Fruit fly (Drosophila melanogaster) whole organism, embryonic: Measurements from ENCODE around the gene Gr98b.

Source experiments
- Adf1 ChIP-seq: fragments of 200-800 bp; sonication (Bioruptor generic); IDR thresholded peaks from 2 replicates; pipeline ENCODE4 v1.3.6; 2022; ENCODE audit warnings: missing biosample characterization, missing genetic modification characterization
- B-H2 ChIP-seq: fragments of 200-800 bp; sonication (Bioruptor generic); optimal IDR thresholded peaks from 2 replicates; lab custom pipeline; 2018; ENCODE audit warnings: missing biosample characterization, mild to moderate bottlenecking, missing genetic modification characterization
- CG10274 ChIP-seq: fragments of 200-800 bp; sonication (Bioruptor generic); optimal IDR thresholded peaks from 3 replicates; lab custom pipeline; 2017; ENCODE audit warnings: missing biosample characterization, mild to moderate bottlenecking, missing genetic modification characterization
- CG12219 ChIP-seq: fragments of 200-800 bp; sonication (Bioruptor generic); optimal IDR thresholded peaks from 3 replicates; lab custom pipeline; 2018; ENCODE audit warnings: missing biosample characterization, mild to moderate bottlenecking, missing genetic modification characterization
- CG1233 ChIP-seq: fragments of 200-800 bp; sonication (Bioruptor generic); optimal IDR thresholded peaks from 4 replicates; lab custom pipeline; 2018; ENCODE audit warnings: missing biosample characterization, mild to moderate bottlenecking, missing genetic modification characterization
- CG13123 ChIP-seq: fragments of 200-800 bp; sonication (Bioruptor generic); optimal IDR thresholded peaks from 2 replicates; lab custom pipeline; 2016; ENCODE audit warnings: missing biosample characterization, missing genetic modification characterization
- CG13624 ChIP-seq: fragments of 200-800 bp; sonication (Bioruptor generic); optimal IDR thresholded peaks from 2 replicates; lab custom pipeline; 2016; ENCODE audit warnings: missing biosample characterization, missing genetic modification characterization
- CG14667 ChIP-seq: fragments of 200-800 bp; sonication (Bioruptor generic); IDR thresholded peaks from 2 replicates; pipeline ENCODE4 v1.3.6; 2022; ENCODE audit warnings: missing biosample characterization, missing genetic modification characterization
- CG1603 ChIP-seq: fragments of 200-800 bp; sonication (Bioruptor generic); optimal IDR thresholded peaks from 2 replicates; lab custom pipeline; 2019; ENCODE audit warnings: missing biosample characterization, mild to moderate bottlenecking, missing genetic modification characterization, moderate library complexity
- CG18764 ChIP-seq: fragments of 200-800 bp; sonication (Bioruptor generic); optimal IDR thresholded peaks from 3 replicates; lab custom pipeline; 2016; ENCODE audit warnings: missing biosample characterization, missing genetic modification characterization
- CG31388 ChIP-seq: fragments of 200-800 bp; sonication (Bioruptor generic); optimal IDR thresholded peaks from 2 replicates; lab custom pipeline; 2016; ENCODE audit warnings: missing biosample characterization, missing genetic modification characterization
- CG34224 ChIP-seq: fragments of 200-800 bp; sonication (Bioruptor generic); IDR thresholded peaks from 3 replicates; pipeline ENCODE4 v1.3.6; 2022; ENCODE audit warnings: missing biosample characterization, missing genetic modification characterization; ENCODE audit not compliant: partially characterized antibody
- CG4328 ChIP-seq: fragments of 200-800 bp; sonication (Bioruptor generic); optimal IDR thresholded peaks from 3 replicates; lab custom pipeline; 2017; ENCODE audit warnings: missing biosample characterization, missing genetic modification reagents, missing genetic modification characterization
- CG4424 ChIP-seq: fragments of 200-800 bp; sonication (Bioruptor generic); optimal IDR thresholded peaks from 3 replicates; lab custom pipeline; 2016; ENCODE audit warnings: missing biosample characterization, missing genetic modification characterization
- CG8388 ChIP-seq: fragments of 200-800 bp; sonication (Bioruptor generic); optimal IDR thresholded peaks from 2 replicates; lab custom pipeline; 2019; ENCODE audit warnings: missing biosample characterization, mild to moderate bottlenecking, missing genetic modification characterization, moderate library complexity
- CrebB ChIP-seq: fragments of 200-800 bp; sonication (Bioruptor generic); optimal IDR thresholded peaks from 3 replicates; lab custom pipeline; 2018; ENCODE audit warnings: missing biosample characterization, mild to moderate bottlenecking, missing genetic modification characterization
- Ets65A ChIP-seq: fragments of 200-800 bp; sonication (Bioruptor generic); peaks from one replicate; lab custom pipeline; 2016; ENCODE audit warnings: missing biosample characterization, missing genetic modification characterization
- GATAe ChIP-seq: fragments of 200-800 bp; sonication (Bioruptor generic); conservative IDR thresholded peaks from 2 replicates; pipeline ENCODE4 v1.3.6; 2022; ENCODE audit warnings: missing biosample characterization, missing genetic modification characterization
- Hmr ChIP-seq: fragments of 200-800 bp; sonication (Bioruptor generic); optimal IDR thresholded peaks from 3 replicates; lab custom pipeline; 2017; ENCODE audit warnings: mild to moderate bottlenecking, missing biosample characterization, missing genetic modification reagents, missing genetic modification characterization
- Lhr ChIP-seq: fragments of 200-800 bp; sonication (Bioruptor generic); optimal IDR thresholded peaks from 3 replicates; lab custom pipeline; 2017; ENCODE audit warnings: mild to moderate bottlenecking, missing biosample characterization, missing genetic modification reagents, missing genetic modification characterization
- Lpt ChIP-seq: fragments of >200 bp; optimal IDR thresholded peaks from 2 replicates; lab custom pipeline; 2018; ENCODE audit warnings: missing biosample characterization, missing genetic modification characterization
- Med ChIP-seq: fragments of 200-800 bp; sonication (Bioruptor generic); peaks from one replicate; lab custom pipeline; 2016; ENCODE audit warnings: missing biosample characterization, missing genetic modification characterization, mild to moderate bottlenecking, inconsistent platforms, moderate library complexity
- NFAT ChIP-seq: fragments of 200-800 bp; sonication (Bioruptor generic); IDR thresholded peaks from 2 replicates; pipeline ENCODE4 v1.3.6; 2022; ENCODE audit warnings: missing biosample characterization, missing genetic modification characterization
- Oli ChIP-seq: fragments of 200-800 bp; sonication (Bioruptor generic); optimal IDR thresholded peaks from 2 replicates; lab custom pipeline; 2018; ENCODE audit warnings: missing biosample characterization, mild to moderate bottlenecking, missing genetic modification characterization, moderate library complexity
- Optix ChIP-seq: fragments of 200-800 bp; sonication (Bioruptor generic); IDR thresholded peaks from 3 replicates; pipeline ENCODE4 v1.3.6; 2022; ENCODE audit warnings: missing biosample characterization, missing genetic modification characterization
- Ptx1 ChIP-seq: fragments of 200-800 bp; sonication (Bioruptor generic); IDR thresholded peaks from 2 replicates; pipeline ENCODE4 v1.3.6; 2022; ENCODE audit warnings: missing biosample characterization, missing genetic modification characterization
- Rfx ChIP-seq: fragments of 200-800 bp; sonication (Bioruptor generic); IDR thresholded peaks from 2 replicates; pipeline ENCODE4 v1.3.6; 2022; ENCODE audit warnings: missing biosample characterization, missing genetic modification characterization
- Vsx1 ChIP-seq: fragments of 200-800 bp; sonication (Bioruptor generic); optimal IDR thresholded peaks from 2 replicates; lab custom pipeline; 2017; ENCODE audit warnings: missing biosample characterization, mild to moderate bottlenecking, missing genetic modification characterization, missing genetic modification reagents
- ac ChIP-seq: fragments of 200-800 bp; sonication (Bioruptor generic); optimal IDR thresholded peaks from 3 replicates; lab custom pipeline; 2017; ENCODE audit warnings: missing biosample characterization, mild to moderate bottlenecking, missing genetic modification characterization
- ap ChIP-seq: fragments of 200-800 bp; sonication (Bioruptor generic); IDR thresholded peaks from 2 replicates; pipeline ENCODE4 v1.3.6; 2022; ENCODE audit warnings: missing biosample characterization, missing genetic modification characterization
- chif ChIP-seq, 2 experiments: fragments of 200-800 bp; sonication (Bioruptor generic); optimal IDR thresholded peaks; 3 replicates each; lab custom pipeline; 2016; ENCODE audit warnings: missing biosample characterization in 2 of 2, missing genetic modification characterization in 2 of 2
- chinmo ChIP-seq: fragments of 200-800 bp; sonication (Bioruptor generic); IDR thresholded peaks from 4 replicates; pipeline ENCODE4 v1.3.6; 2022; ENCODE audit warnings: missing biosample characterization, missing genetic modification characterization; ENCODE audit not compliant: partially characterized antibody
- dati ChIP-seq: fragments of 200-800 bp; sonication (Bioruptor generic); IDR thresholded peaks from 2 replicates; pipeline ENCODE4 v1.3.6; 2022; ENCODE audit warnings: missing biosample characterization, missing genetic modification characterization
- dysf ChIP-seq: fragments of 200-800 bp; sonication (Bioruptor generic); IDR thresholded peaks from 3 replicates; pipeline ENCODE4 v1.3.6; 2022; ENCODE audit warnings: missing biosample characterization, missing genetic modification characterization
- gsb-n ChIP-seq: fragments of 200-800 bp; sonication (Bioruptor generic); optimal IDR thresholded peaks from 3 replicates; lab custom pipeline; 2018; ENCODE audit warnings: missing biosample characterization, mild to moderate bottlenecking, missing genetic modification characterization
- jigr1 ChIP-seq: fragments of 200-800 bp; sonication (Bioruptor generic); IDR thresholded peaks from 3 replicates; pipeline ENCODE4 v1.3.6; 2022; ENCODE audit warnings: missing biosample characterization, missing genetic modification characterization
- lab ChIP-seq: fragments of 200-800 bp; sonication (Bioruptor generic); optimal IDR thresholded peaks from 3 replicates; lab custom pipeline; 2017; ENCODE audit warnings: missing biosample characterization, missing genetic modification characterization, mild to moderate bottlenecking, moderate library complexity, missing genetic modification reagents
- lilli ChIP-seq: fragments of 200-800 bp; sonication (Bioruptor generic); optimal IDR thresholded peaks from 3 replicates; lab custom pipeline; 2016; ENCODE audit warnings: missing biosample characterization, missing genetic modification characterization
- salm ChIP-seq: fragments of 200-800 bp; sonication (Bioruptor generic); optimal IDR thresholded peaks from 2 replicates; lab custom pipeline; 2018; ENCODE audit warnings: missing biosample characterization, mild to moderate bottlenecking, missing genetic modification characterization
- shn ChIP-seq: fragments of 200-800 bp; sonication (Bioruptor generic); optimal IDR thresholded peaks from 3 replicates; lab custom pipeline; 2016; ENCODE audit warnings: missing biosample characterization, missing genetic modification characterization
- tio ChIP-seq: fragments of 200-800 bp; sonication (Bioruptor generic); optimal IDR thresholded peaks from 2 replicates; lab custom pipeline; 2017; ENCODE audit warnings: missing biosample characterization, missing genetic modification characterization, inconsistent platforms
- wek ChIP-seq: fragments of 200-800 bp; sonication (Bioruptor generic); optimal IDR thresholded peaks from 3 replicates; lab custom pipeline; 2018; ENCODE audit warnings: missing biosample characterization, mild to moderate bottlenecking, missing genetic modification characterization, moderate library complexity
- yki ChIP-seq: fragments of >200 bp; optimal IDR thresholded peaks from 3 replicates; lab custom pipeline; 2018

Gr98b gene

DNA sequence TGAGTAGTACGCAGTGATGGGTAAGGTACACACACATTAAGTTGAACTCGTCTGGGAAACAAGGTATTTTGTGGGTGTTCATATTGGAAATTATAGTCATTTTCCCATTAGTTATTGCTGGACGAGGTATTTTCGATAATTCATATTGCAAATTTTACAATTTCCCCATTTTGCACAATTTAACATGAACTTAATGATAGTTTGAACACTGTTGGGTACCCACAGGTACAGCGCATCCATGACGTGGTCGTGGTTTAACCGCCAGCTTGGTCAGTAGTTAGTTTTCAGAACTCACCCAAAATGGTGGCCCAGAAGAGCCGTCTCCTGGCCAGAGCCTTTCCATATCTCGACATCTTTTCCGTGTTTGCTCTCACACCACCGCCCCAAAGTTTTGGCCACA, at the start of gene Gr98b:
Gene Gr98b, plus strand, starts transcription at position 301 of the 400 bp plus-strand sequence.
- no peak for TF ChIP-seq salm (tag; lab: Kevin White, UChicago)
- TF ChIP-seq Vsx1 (GFP tag; lab: Kevin White, UChicago): no peak
- TF ChIP-seq Ets65A: no peak
- no peak for TF ChIP-seq shn (GFP tag; lab: Kevin White, UChicago)
- no peak for TF ChIP-seq CG12219 (GFP tag; lab: Kevin White, UChicago)
- TF ChIP-seq Adf1 (GFP tag; lab: Robert Waterston, UW): no peak
- TF ChIP-seq CG10274: no peak
- no peak for TF ChIP-seq Ptx1 (GFP tag; lab: Robert Waterston, UW)
- TF ChIP-seq Oli (tag; lab: Kevin White, UChicago): no peak
- no peak for TF ChIP-seq CG4328 (GFP tag; lab: Kevin White, UChicago)
- no peak for TF ChIP-seq chinmo
- no peak for TF ChIP-seq yki
- no peak for TF ChIP-seq gsb-n
- TF ChIP-seq Lpt: no peak
- no peak for TF ChIP-seq Lhr (GFP tag; lab: Kevin White, UChicago)
- no peak for TF ChIP-seq CG34224 (GFP tag; lab: Robert Waterston, UW)
- TF ChIP-seq ac (GFP tag; lab: Kevin White, UChicago): no peak
- no peak for TF ChIP-seq jigr1 (GFP tag; lab: Robert Waterston, UW)
- no peak for TF ChIP-seq CG13624 (GFP tag; lab: Kevin White, UChicago)

DNA sequence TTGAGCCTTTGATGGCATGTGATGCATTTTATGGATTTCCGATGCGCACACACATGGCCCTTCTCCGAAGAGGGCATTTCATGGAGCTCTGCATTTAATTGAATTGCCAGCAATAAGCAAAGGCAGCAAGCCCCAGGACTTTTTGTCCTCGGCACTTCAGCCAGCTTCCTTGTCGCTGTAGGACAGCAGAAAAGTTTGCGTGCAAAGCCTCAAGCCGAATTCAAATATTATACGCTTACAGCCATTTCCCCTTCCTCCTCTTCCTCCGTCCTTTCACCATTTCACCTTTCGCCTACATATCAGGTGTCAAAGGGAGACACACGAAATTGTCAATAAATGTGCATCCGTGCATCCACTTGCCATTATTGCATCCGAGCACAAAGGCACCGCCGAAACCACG, 44.7 kb upstream of the Gr98b start:
- TF ChIP-seq Ets65A: peak; percentile 90
- no peak for TF ChIP-seq GATAe (GFP tag; lab: Robert Waterston, UW)
- TF ChIP-seq Adf1 (GFP tag; lab: Robert Waterston, UW): no peak
- TF ChIP-seq, all 482 proteins: peak for 1

DNA sequence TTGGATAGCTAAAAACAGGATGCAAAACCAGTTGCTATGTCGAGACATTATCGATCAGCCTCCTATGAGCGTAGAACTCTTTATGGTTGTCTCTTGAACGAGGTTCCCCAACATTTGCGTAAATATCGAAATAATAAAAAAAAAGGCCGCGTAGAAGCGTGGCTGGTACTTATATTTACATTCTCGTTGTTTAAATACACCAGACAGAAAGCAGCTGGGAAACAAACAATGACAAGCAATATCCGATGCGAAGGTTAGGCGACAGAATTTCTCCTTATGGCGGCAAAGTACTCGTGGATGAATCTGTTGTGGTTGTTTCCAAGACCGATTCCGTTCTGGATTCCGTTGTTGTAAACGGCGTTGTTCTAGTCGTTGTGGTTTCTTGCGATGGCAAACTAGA, 40.4 kb upstream of the Gr98b start, which contains the start of gene CG43139:
Gene CG43139, minus strand, starts transcription at position 88 of the 400 bp plus-strand sequence.
- 0 out of 2 replicates have a peak, but pooled peaks have one; percentile 14 for TF ChIP-seq Rfx (GFP tag; lab: Robert Waterston, UW)
- TF ChIP-seq NFAT (GFP tag; lab: Robert Waterston, UW): no peak
- TF ChIP-seq CG13123 (GFP tag; lab: Kevin White, UChicago): no peak
- peak; percentile 18 for TF ChIP-seq Hmr (GFP tag; lab: Kevin White, UChicago)
- TF ChIP-seq Oli (tag; lab: Kevin White, UChicago): no peak
- TF ChIP-seq lilli (GFP tag; lab: Kevin White, UChicago): no peak
- no peak for TF ChIP-seq CG8388 (GFP tag; lab: Kevin White, UChicago)
- TF ChIP-seq CG1603 (tag; lab: Kevin White, UChicago): no peak
- no peak for TF ChIP-seq tio (GFP tag; lab: Kevin White, UChicago)
- TF ChIP-seq lab (GFP tag; lab: Kevin White, UChicago): peak; percentile 7

DNA sequence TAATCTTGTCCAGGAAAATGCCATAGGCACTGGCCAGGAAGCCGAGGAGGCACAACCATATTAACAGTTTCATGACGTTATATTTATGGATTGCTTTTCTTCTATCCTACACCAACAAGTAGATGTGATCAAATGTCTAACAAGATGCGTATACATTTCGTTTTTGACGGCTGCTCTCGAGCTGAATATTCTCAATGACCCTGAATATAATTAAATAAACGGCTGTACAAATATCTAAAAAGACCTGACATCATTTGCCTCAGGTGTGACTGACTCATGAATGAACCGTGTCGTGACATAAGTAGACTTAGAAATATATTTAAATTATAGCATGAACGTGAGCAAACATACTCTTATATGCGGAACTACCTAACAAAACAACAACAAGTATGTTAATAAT, 39.4 kb upstream of the Gr98b start, which contains the start of gene CG5402:
Gene CG5402, minus strand, starts transcription at position 101 of the 400 bp plus-strand sequence.
- TF ChIP-seq chif (GFP tag; optimal IDR thresholded peaks at IDR 0.05; lab: Kevin White, UChicago) (no peak), CG13123 (GFP tag; lab: Kevin White, UChicago) (no peak), B-H2 (no peak), CG14667 (GFP tag; lab: Robert Waterston, UW) (no peak), dati (no peak), CG1233 (GFP tag; lab: Kevin White, UChicago) (no peak), dysf (GFP tag; lab: Robert Waterston, UW) (no peak), Med (GFP tag; lab: Kevin White, UChicago) (no peak), CrebB (tag; lab: Kevin White, UChicago) (no peak), CG18764 (GFP tag; lab: Kevin White, UChicago) (no peak), Optix (GFP tag; lab: Robert Waterston, UW) (no peak), CG4424 (GFP tag; lab: Kevin White, UChicago) (no peak), Hmr (GFP tag; lab: Kevin White, UChicago) (no peak), ap (no peak), wek (no peak), CG31388 (GFP tag; lab: Kevin White, UChicago) (no peak)
